Fruit fly (Drosophila melanogaster) whole organism, larva: ENCODE measurements around the gene sesB.

Experiments
- noc ChIP-seq: fragments of 200-800 bp; sonication (Bioruptor generic); optimal IDR thresholded peaks from 3 replicates; lab custom pipeline; 2019; ENCODE audit warnings: missing biosample characterization, mild to moderate bottlenecking, missing genetic modification characterization, moderate library complexity

Gene sesB

dm6 chrX:10786443-10787097, at the start of gene sesB, which contains the start of gene Ant2:
sesB (minus strand) TSS chrX:10786958.
Ant2 (minus strand) TSS chrX:10786907.
- no peak for TF ChIP-seq noc (tag; lab: Kevin White, UChicago)

DNA sequence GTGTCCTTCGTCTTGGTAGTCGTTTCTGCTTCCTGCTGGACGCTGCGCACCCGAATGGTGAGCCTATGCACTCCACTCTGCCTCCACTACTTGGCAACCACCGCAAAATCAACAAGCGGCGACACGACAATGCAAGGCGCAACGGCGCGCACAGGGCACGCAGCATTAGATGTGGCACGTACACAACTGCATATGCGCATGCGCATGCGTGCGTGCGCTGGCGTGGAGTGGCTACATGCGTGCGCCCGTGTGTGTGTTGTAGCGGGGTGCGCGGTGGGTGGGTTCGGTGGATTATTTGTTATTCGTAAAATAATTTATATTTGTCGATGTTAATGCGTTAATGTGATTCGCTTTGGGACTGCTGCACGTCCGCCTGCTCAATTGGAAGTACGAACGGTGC, 48.9 kb upstream of the sesB start:
- TF ChIP-seq noc (tag; lab: Kevin White, UChicago) = no peak

DNA sequence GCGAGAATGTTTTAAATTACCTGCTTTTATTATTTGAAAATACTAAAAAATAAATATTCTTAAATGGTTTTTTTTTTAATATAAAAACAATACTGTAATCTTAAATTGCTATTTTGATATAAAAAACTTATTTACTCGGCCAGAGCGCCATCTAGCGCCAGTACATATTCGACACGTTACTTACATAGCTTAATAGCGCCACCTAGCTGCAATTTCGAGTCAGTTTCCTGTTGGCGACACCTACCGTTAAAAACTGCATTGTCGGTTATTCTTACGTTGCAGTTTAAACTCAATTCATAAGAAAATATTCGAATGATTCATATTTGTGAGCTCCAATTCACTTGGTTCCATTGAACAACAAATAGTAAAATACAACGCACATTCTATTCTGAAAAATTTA, 45.6 kb upstream of the sesB start:
- TF ChIP-seq noc (tag; lab: Kevin White, UChicago) = no peak

DNA sequence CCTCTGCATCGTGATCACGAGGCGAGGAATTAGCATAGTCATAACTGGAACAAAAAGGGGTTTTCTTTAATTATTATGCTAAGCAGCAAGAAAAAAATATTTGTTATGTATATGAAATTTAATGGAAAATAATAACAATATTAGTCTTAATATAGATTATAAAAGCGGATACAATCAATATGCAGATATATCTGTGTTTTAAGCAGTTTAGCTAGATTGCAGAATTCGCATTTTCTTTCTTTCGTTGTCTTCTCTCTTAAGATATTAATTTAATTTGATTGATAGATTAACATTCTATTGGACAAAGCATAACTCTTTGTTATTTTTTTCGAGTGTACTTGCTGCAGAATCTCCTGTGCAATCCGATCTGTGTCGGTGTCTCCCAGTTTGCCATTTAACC, 40.5 kb upstream of the sesB start:
- TF ChIP-seq noc (tag; lab: Kevin White, UChicago) = no peak

dm6 chrX:10825349-10826129, 38.8 kb upstream of the sesB start:
- no peak for TF ChIP-seq noc (tag; lab: Kevin White, UChicago)

dm6 chrX:10824227-10824702, 37.5 kb upstream of the sesB start, which contains the start of gene Imp:
Imp (minus strand) TSS chrX:10824277.
- TF ChIP-seq noc (tag; lab: Kevin White, UChicago) = no peak

- no peak for TF ChIP-seq noc (tag; lab: Kevin White, UChicago)
These were observed 36.7 kb upstream of the sesB start for dm6 chrX:10823441-10823818.

DNA sequence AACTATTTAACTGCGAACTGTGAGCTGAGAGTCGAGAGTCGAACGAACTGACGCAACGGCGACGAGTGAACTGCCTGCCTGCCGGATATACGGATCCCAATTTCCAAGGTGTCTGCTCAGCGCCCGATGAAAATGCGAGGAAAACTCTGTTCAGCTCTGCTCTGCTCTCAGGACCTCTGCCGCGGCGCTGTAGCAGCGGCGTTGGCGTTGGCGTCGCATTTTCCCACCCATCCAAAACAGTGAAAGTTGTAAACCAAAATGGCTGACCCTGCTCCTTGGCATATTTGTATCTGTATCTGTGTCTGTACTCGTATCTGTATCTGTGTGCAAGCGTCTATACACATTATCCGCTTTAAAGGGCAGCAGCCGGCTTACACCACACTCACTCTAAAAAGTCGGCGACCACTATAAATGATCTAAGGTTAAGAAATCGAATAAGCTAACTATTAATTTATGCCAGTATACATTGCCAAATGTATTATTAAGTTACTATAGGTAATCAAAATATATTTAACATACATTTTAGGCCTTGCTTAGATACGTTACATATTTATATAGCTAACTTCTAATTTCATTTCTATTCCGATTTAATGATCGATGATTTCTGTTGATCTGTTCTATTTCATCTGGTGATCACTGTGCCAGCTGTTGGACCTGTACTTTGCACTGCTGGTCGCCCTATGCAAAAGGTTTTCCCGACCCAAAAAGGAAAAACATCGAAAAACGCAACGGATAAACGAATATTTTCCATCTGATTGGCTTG, 36.1 kb upstream of the sesB start:
- TF ChIP-seq noc (tag; lab: Kevin White, UChicago) = peak; percentile 23

DNA sequence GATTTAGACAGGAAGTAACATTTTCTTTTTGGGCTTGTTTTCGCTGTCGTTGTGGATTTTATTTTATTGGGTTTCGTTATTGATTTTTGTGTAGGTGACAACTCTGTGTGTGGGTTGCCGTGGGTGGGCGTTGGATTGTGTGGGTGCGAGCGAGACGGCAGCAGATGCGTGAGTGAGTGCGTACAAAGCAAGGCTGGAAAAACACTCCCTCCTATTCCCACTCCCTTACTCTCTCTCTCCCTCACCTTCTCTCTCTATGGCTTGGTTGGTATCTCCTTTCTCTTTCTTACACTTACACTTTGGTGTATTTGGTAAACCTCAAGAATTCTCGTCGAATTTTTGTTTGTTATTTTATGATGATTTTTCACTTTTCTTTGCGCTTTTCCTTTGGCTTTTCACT, 35.3 kb upstream of the sesB start:
- TF ChIP-seq noc (tag; lab: Kevin White, UChicago) = no peak

dm6 chrX:10820741-10821140, 34.0 kb upstream of the sesB start:
- no peak for TF ChIP-seq noc (tag; lab: Kevin White, UChicago)

DNA sequence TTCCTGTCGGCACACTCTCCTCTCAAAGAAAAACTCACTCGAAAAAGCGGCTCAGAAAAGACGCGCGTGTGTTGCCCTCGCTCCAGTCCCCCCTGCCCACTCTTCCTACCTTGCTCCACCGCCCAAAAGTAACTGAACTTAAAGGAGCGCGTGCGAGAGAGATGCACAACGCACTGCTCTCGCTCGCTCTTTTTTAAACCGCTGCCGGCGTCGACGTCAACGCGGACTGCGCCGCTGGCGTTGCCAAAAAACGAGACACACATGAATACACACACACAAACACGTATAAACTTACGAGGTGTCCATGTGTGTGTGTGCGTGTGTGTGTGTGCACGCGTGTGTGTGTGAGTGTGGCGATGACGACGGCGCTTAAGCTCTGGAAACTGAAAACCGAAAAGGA, 30.1 kb upstream of the sesB start:
- no peak for TF ChIP-seq noc (tag; lab: Kevin White, UChicago)

dm6 chrX:10815511-10816080, 28.8 kb upstream of the sesB start:
- peak; percentile 18 for TF ChIP-seq noc (tag; lab: Kevin White, UChicago)

DNA sequence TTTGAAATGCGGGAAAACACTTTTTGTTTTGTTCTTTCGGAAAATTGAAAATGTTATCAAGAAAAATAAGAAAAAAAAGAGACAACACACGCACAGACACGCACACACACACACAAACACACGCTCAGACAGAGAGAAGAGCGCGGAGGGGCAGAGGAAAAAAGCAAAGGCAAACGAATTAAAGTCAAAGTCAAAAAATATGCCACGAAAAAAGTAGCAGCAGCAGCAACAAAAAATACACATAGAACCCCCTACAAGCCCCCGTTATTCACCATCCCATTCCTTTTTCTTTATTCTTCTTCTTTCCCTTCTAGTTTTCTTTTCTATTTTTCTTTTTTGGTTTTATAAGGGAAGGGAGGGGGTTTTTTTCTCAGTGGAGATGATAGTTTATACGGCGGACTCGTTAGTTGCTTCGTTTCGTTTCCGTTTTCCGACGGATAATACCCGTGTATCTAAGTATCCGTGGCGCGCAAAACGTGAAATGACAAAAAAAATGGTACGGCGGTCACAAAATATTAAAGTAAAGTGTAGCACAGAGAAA, 28.1 kb upstream of the sesB start:
- no peak for TF ChIP-seq noc (tag; lab: Kevin White, UChicago)

dm6 chrX:10814113-10814512, 27.4 kb upstream of the sesB start:
- no peak for TF ChIP-seq noc (tag; lab: Kevin White, UChicago)

- TF ChIP-seq noc (tag; lab: Kevin White, UChicago) = no peak
These were observed 21.9 kb upstream of the sesB start for dm6 chrX:10808684-10809083.
